Fruit fly (Drosophila melanogaster): ENCODE measurements around the gene CG17855.

The CG17855 gene

dm6 chr2L:9539988-9540573 lies at the start of gene CG17855:
Gene CG17855 (plus strand): TSS chr2L:9540523.
- TF ChIP-seq noc (tag; optimal IDR thresholded peaks at IDR 0.05): no peak

dm6 chr2L:9490788-9491187 lies 49.5 kb upstream of the CG17855 start:
- no peak for TF ChIP-seq noc (tag; optimal IDR thresholded peaks at IDR 0.05)

DNA sequence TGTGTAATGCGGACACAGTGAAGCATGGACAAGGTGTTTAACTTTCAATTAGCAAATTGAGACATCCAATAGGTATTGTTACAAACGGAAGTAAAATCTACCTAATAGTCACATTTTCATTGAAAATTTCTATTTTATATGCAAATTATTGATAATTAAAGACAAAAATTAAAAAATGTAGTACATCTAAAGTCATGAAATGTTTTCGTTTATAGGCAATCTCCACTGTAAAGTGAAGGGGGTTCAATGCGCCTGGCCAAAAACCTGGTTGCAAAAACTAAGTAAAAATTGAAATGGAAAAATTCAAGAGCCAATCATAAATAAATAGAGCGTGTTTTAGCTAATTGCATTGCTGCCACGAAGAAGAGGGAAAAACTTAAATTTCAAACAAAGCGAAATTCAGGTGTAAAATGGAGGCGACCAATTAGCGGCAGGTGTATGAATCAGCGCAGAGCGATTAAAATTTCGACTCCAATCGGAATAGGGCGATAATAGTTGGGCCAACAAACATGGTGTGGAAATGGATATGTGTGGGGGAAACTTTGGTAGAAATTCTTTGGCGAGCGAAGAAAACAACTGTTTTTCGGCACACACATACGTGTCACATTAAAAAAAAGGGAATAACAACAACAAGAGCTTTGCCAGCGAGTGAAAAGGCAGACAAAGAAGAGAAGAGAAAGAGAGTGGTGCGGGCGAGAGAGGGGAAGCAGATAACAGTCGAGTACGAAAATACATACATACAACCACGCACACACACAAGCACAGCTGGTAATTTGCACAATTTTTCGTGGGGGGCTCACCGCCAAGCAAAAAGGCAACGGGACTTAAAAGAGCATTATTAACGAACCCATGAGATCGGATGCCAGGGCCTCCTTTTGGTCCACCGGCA lies 46.7 kb upstream of the CG17855 start:
- TF ChIP-seq noc (tag; optimal IDR thresholded peaks at IDR 0.05): peak; percentile 77

- TF ChIP-seq noc (tag; optimal IDR thresholded peaks at IDR 0.05): no peak
Measured at dm6 chr2L:9494663-9495417, 45.5 kb upstream of the CG17855 start, which contains the start of gene Gdi. Gene Gdi (minus strand): TSS chr2L:9494876.

dm6 chr2L:9495418-9495779 lies 44.9 kb upstream of the CG17855 start, which contains the start of gene CG33298:
Gene CG33298 (plus strand): TSS chr2L:9495474.
- TF ChIP-seq noc (tag; optimal IDR thresholded peaks at IDR 0.05): no peak

DNA sequence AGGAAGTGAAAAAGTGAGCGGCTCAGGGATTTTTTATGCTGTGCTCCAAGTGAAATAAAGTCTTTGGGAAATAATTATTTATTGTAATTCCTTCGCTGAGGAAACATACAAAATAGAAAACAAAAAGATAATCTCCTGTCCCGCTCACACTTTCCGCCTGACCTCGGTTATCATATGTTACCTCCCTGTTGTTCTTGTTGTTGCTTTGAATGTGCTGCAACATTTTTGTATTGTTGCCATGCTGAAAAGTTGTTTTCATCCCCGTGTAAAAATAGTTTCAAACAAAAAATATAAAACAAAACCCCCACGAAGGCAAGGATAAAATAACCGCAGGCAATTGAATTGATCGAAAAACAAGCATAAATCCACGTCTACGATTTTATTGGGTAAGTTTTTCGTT lies 44.5 kb upstream of the CG17855 start:
- no peak for TF ChIP-seq noc (tag; optimal IDR thresholded peaks at IDR 0.05)

DNA sequence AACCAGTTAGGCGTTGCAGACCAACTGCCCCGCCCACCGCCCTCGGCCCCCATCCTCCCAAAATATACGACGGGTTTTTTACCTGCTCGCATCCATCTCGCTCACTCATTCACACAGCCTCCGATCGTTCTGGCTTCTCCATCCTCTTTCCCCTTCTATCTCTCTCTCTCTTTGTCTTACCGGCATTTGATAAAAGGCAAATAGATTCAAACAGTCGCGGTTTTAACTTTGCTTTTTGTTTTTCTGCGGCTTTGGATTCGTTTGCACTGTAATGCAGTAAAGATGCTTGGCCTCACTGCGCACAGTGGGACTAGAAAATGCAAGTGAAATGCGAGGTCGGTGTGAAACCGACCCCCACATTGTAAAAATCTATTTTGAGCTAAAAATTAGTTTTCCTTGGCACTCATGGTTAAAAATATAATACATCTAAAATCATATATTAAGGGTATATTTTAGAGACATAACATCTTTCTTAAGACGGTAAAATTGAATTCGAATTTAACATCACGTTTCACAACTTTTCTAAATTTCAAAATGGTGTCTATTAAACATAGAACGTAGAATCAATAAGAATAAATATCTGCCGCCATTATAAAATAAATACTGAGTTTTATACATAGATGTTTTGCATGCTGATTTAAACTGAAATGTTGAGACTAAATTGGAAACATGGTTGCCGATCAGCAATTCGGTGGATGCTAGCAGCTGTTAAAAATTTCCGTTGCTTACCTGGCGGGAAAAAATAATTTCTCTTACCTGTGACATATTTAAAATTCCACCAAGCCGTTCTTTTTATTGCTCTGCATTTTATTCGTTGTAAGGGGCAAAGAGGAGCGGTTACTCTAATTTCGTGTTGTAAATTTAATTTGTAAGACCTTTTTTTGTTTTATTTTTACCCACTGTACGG lies 43.7 kb upstream of the CG17855 start:
- no peak for TF ChIP-seq noc (tag; optimal IDR thresholded peaks at IDR 0.05)

DNA sequence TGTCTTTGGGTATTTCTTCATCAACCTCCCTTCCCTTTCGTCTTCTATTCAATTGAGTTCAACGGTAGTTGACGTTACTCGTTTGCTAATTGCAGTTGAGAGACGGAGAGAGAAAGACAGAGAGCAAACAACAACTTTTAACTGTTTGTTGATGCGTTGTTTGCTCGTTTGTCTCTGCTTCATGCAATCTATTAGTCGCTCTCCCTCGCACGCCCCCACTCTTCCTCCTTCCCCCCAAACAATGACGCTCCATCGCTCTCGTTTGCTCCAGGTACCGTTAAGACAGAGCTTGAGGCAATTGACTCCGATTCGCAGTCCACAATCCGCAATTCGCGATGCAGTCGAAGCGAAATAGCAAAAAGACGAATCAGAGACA lies 43.0 kb upstream of the CG17855 start:
- no peak for TF ChIP-seq noc (tag; optimal IDR thresholded peaks at IDR 0.05)

dm6 chr2L:9498185-9498984 lies 41.9 kb upstream of the CG17855 start:
- TF ChIP-seq noc (tag; optimal IDR thresholded peaks at IDR 0.05): peak; percentile 82

- no peak for TF ChIP-seq noc (tag; optimal IDR thresholded peaks at IDR 0.05)
Measured at dm6 chr2L:9498985-9499249, 41.4 kb upstream of the CG17855 start.

dm6 chr2L:9500454-9500853 lies 39.9 kb upstream of the CG17855 start:
- TF ChIP-seq noc (tag; optimal IDR thresholded peaks at IDR 0.05): no peak

DNA sequence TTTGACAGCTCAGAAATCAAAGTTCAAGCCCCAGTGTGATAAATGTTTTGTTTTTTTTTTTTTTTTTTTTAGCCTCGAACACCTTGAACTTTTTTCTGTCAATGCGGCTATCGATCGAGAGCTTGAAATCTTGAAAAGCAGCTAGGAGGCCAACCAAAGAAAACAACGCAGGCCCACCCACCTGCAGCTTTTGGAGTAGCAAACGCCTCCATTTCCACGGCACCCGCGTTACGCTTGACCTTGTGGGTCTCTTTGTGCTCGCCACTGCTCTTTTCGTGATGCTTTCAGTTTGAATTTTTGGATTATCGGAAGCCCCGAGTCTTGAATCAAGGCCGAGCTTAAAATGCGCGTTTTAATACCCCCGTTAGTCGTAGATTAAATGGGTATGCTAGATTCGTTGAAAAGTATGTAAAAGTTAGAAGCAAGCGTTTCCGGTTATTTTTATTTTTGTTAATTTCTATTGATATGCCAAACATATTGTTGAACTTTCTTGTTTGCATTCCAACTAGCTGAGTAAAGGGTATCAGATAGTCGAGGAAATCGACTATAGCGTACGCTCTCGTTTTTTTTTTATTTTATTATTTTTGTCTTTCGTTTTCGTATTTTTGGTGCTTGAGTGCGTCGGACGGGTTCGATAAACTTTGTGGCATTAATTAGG lies 37.4 kb upstream of the CG17855 start:
- peak; percentile 64 for TF ChIP-seq noc (tag; optimal IDR thresholded peaks at IDR 0.05)

dm6 chr2L:9505372-9506103 lies 34.8 kb upstream of the CG17855 start:
- no peak for TF ChIP-seq noc (tag; optimal IDR thresholded peaks at IDR 0.05)

DNA sequence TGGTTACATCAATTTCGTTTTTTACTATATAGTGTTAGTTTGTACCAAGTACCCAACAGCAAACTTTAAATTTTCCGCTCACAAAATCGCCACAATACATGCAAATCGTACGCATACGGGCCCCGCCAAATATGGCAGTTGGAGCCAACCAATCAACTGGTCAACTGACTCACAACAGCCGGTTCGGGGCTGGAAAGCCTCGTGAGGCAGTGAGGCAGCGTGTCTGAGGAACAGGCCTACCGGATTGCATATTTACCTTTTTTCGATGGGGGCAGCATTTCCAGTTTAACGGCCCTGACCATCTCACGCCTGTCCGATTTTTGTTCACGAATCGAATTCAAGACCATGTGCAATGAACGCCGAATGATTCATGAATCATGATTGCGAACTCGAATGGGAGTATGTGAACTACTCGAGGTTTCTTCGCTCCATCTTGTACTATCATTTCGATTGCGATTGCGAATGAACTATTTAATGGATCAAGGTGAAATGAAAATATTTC lies 33.7 kb upstream of the CG17855 start:
- no peak for TF ChIP-seq noc (tag; optimal IDR thresholded peaks at IDR 0.05)

Data from whole organism, larva.